Fruit fly (Drosophila melanogaster) S2 (cell line): ENCODE measurements around the gene CG43246.

ENCODE experiments used
- CG8478 ChIP-seq: fragments of >200 bp; optimal IDR thresholded peaks from 2 replicates; lab custom pipeline; 2018
- CTCF ChIP-seq, 2 experiments: fragments of >200 bp; optimal IDR thresholded peaks; 2 replicates each; lab custom pipeline; 2018

DNA sequence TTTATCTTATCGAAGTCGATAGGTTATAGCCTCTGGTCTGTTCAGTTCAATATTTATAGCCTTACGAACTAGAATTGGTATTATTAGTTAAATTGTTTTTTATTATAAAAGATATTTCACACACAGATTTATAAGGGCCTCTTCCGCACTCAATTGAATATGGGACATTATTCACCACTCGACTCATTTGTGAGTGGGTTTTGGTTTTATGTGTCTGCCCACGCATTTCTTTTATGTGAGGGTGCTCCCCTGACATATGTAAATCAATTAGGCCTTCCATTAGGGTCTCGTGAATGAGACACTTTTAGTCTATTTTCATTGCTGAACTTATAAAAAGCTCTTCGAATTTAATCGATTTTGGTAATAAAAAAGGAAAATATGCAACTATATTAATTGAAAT, 15.2 kb downstream of the CG43246 start:
- no peak for TF ChIP-seq CTCF (optimal IDR thresholded peaks at IDR 0.05; lab: Kevin White, UChicago)
- no peak for TF ChIP-seq CG8478 (lab: Kevin White, UChicago)
